Fruit fly (Drosophila melanogaster): ENCODE results near the gene CG31913.

CG31913 gene

DNA sequence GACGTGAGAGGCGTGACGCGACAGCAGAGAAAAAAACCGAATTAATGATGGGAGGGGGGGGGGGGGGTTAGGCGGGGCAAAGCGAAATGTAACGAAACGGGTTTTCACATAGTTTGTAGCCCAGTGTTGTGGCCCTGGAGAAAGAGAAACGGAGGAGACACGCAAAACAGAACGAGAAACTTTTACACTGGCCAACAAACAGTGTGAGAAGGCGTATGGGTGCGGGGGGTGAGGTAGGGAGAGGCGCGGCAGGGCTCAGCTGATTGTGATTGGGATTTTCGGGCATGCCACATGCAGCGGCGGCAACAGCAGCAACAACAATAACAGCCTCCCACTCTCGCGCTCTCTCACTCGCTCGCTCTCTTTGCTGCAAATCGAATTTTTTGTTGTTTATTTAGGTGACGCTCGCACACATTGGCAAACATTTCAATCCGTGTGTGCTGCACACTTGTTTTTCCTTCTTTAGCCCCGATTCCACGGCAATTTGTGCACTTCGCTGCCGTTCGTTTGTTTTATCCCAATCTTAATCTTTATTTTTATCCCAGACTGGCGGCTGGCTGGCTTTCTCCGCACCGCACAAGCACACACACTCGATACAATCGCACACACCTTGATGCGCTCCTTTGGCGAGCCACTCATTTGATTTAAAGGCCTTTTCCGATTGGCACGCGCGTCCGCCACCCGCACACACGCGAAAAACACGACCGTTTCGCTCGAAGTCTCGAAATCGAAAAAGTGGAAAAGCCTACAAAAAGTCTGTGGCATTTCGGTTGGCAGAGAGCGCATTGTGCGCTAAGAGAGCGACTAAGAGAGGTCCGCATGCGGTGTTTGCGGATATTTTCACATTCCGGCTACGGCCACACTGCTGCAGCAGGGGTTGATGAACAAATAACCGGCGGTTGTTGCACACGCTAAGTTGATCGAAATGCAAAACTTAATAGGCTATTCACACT is 15.9 kb downstream of the CG31913 start, which contains the start of gene CG9171 (continued):
- TF ChIP-seq MTF-1 (GFP tag; optimal IDR thresholded peaks at IDR 0.05; ENCODE audit: borderline replicate concordance): peak; percentile 44
- no peak for TF ChIP-seq CG13775 (GFP tag; optimal IDR thresholded peaks at IDR 0.05)
- no peak for TF ChIP-seq ap (GFP tag; IDR thresholded peaks at IDR 0.05)
- TF ChIP-seq p53 (GFP tag; optimal IDR thresholded peaks at IDR 0.05): peak; percentile 0
- peak; percentile 45 for TF ChIP-seq B-H2 (GFP tag; optimal IDR thresholded peaks at IDR 0.05)
- TF ChIP-seq sob (GFP tag; IDR thresholded peaks at IDR 0.05): peak; percentile 45
- no peak for TF ChIP-seq Mes4 (GFP tag; optimal IDR thresholded peaks at IDR 0.05)
- no peak for TF ChIP-seq CG8944 (GFP tag; optimal IDR thresholded peaks at IDR 0.05)
- peak; percentile 28; the same call in 1 of the 3 replicates for TF ChIP-seq CG6791 (GFP tag; IDR thresholded peaks at IDR 0.05; ENCODE audit: partially characterized antibody)
- no peak for TF ChIP-seq gsb-n (tag; optimal IDR thresholded peaks at IDR 0.05)
- TF ChIP-seq CG4360 (GFP tag; IDR thresholded peaks at IDR 0.05): peak; percentile 89
- TF ChIP-seq Asciz (GFP tag; optimal IDR thresholded peaks at IDR 0.05): no peak
- TF ChIP-seq eyg (GFP tag; optimal IDR thresholded peaks at IDR 0.05): no peak
- TF ChIP-seq HLH54F (GFP tag; optimal IDR thresholded peaks at IDR 0.05): no peak
- TF ChIP-seq CG4820 (GFP tag; optimal IDR thresholded peaks at IDR 0.05): no peak
- no peak for TF ChIP-seq Dip3 (GFP tag; optimal IDR thresholded peaks at IDR 0.05)
- TF ChIP-seq mld (GFP tag; IDR thresholded peaks at IDR 0.05; ENCODE audit: partially characterized antibody): 0 out of 3 replicates have a peak, but pooled peaks have one; percentile 52
- peak; percentile 94 for TF ChIP-seq CG6175 (GFP tag; IDR thresholded peaks at IDR 0.05)
- TF ChIP-seq slp2 (GFP tag; optimal IDR thresholded peaks at IDR 0.05): no peak
- TF ChIP-seq CG14965 (GFP tag; optimal IDR thresholded peaks at IDR 0.05; ENCODE audit: borderline replicate concordance): no peak
- no peak for TF ChIP-seq CG1233 (GFP tag; optimal IDR thresholded peaks at IDR 0.05)
- TF ChIP-seq usp (GFP tag; optimal IDR thresholded peaks at IDR 0.05): no peak
- peak; percentile 73 for TF ChIP-seq CG33213 (GFP tag; optimal IDR thresholded peaks at IDR 0.05)
- TF ChIP-seq lola (GFP tag; optimal IDR thresholded peaks at IDR 0.05): peak in 1 of 3 experiments; percentile 96
- TF ChIP-seq Kr (GFP tag; optimal IDR thresholded peaks at IDR 0.05): no peak
- TF ChIP-seq odd (GFP tag; optimal IDR thresholded peaks at IDR 0.05): no peak
- no peak for TF ChIP-seq Mrtf (GFP tag; IDR thresholded peaks at IDR 0.05)
- peak; percentile 7; the same call in 1 of the 2 replicates for TF ChIP-seq Awh (GFP tag; IDR thresholded peaks at IDR 0.05)
- TF ChIP-seq Nf-YA (GFP tag; IDR thresholded peaks at IDR 0.05): no peak; the same call in 1 of the 2 replicates
- TF ChIP-seq Max (GFP tag; optimal IDR thresholded peaks at IDR 0.05): no peak
- TF ChIP-seq Lpt (GFP tag; optimal IDR thresholded peaks at IDR 0.05): no peak
- TF ChIP-seq CG1602 (GFP tag; optimal IDR thresholded peaks at IDR 0.05): no peak
- no peak for TF ChIP-seq Atf3 (GFP tag; optimal IDR thresholded peaks at IDR 0.05)
- no peak; the same call in 1 of the 2 replicates for TF ChIP-seq inv (GFP tag; IDR thresholded peaks at IDR 0.05; ENCODE audit: partially characterized antibody)
- TF ChIP-seq repo (GFP tag; optimal IDR thresholded peaks at IDR 0.05): no peak
- TF ChIP-seq CG8478 (optimal IDR thresholded peaks at IDR 0.05): no peak
- peak in 1 of 2 experiments; percentile 56 for TF ChIP-seq Hr78 (GFP tag; optimal IDR thresholded peaks at IDR 0.05)
- no peak for TF ChIP-seq ac (GFP tag; optimal IDR thresholded peaks at IDR 0.05)
- TF ChIP-seq bbx (GFP tag; IDR thresholded peaks at IDR 0.05; ENCODE audit: partially characterized antibody): peak; percentile 67
- peak; percentile 83 for TF ChIP-seq CG30020 (tag; optimal IDR thresholded peaks at IDR 0.05)
- no peak for TF ChIP-seq HmgD (GFP tag; optimal IDR thresholded peaks at IDR 0.05)
- TF ChIP-seq yki (optimal IDR thresholded peaks at IDR 0.05): peak; percentile 44
- peak; percentile 16 for TF ChIP-seq Bdp1 (GFP tag; optimal IDR thresholded peaks at IDR 0.05)
- no peak for TF ChIP-seq Dad (GFP tag; optimal IDR thresholded peaks at IDR 0.05)
- TF ChIP-seq cad (GFP tag; optimal IDR thresholded peaks at IDR 0.05): no peak
- peak; percentile 9 for TF ChIP-seq CG10147 (GFP tag; optimal IDR thresholded peaks at IDR 0.05)
- TF ChIP-seq Dek (tag; optimal IDR thresholded peaks at IDR 0.05): peak; percentile 54
- TF ChIP-seq hbn (GFP tag; IDR thresholded peaks at IDR 0.05; ENCODE audit: partially characterized antibody): no peak
- TF ChIP-seq CG1792 (GFP tag; optimal IDR thresholded peaks at IDR 0.05): no peak

Data from whole organism, embryonic.